Worm (Caenorhabditis elegans): ENCODE results near the gene unc-103.

ce11 chrIII:4157298-4157697 is 42.1 kb downstream of the unc-103 start, which contains the start of gene C16C10.9:
- TF ChIP-seq ceh-82 (tag; optimal IDR thresholded peaks at IDR 0.05) (no peak), rnt-1 (tag; optimal IDR thresholded peaks at IDR 0.05) (no peak), snpc-4 (tag; optimal IDR thresholded peaks at IDR 0.05) (no peak), zag-1 (tag; optimal IDR thresholded peaks at IDR 0.05) (no peak), ztf-11 (tag; optimal IDR thresholded peaks at IDR 0.05) (no peak), jun-1 (tag; optimal IDR thresholded peaks at IDR 0.05) (no peak), elt-3 (tag; optimal IDR thresholded peaks at IDR 0.05) (no peak), sptf-1 (tag; optimal IDR thresholded peaks at IDR 0.05) (no peak), ztf-4 (tag; optimal IDR thresholded peaks at IDR 0.05) (no peak), lsy-2 (tag; optimal IDR thresholded peaks at IDR 0.05) (no peak), nhr-77 (tag; optimal IDR thresholded peaks at IDR 0.05) (no peak)

Measured in whole organism, L1 larva.